Worm (Caenorhabditis elegans): ENCODE results near the gene Y51H7C.7.

Y51H7C.7 gene

ce11 chrII:1385280-1385679 is 17.1 kb upstream of the Y51H7C.7 start, which contains the start of gene F54D12.7:
TSS of gene F54D12.7 (minus strand) at chrII:1385380.
- no peak for TF ChIP-seq unc-62 (GFP tag; optimal IDR thresholded peaks at IDR 0.05)

ce11 chrII:1386478-1386877 is 15.9 kb upstream of the Y51H7C.7 start, which contains the start of gene aat-7:
TSS of gene aat-7 (plus strand) at chrII:1386870.
- TF ChIP-seq unc-62 (GFP tag; optimal IDR thresholded peaks at IDR 0.05), result no peak

ce11 chrII:1397703-1398102 is 4.7 kb upstream of the Y51H7C.7 start, which contains the start of gene F54D12.8:
TSS of gene F54D12.8 (minus strand) at chrII:1398038.
- no peak for TF ChIP-seq unc-62 (GFP tag; optimal IDR thresholded peaks at IDR 0.05)

- TF ChIP-seq unc-62 (GFP tag; optimal IDR thresholded peaks at IDR 0.05), result no peak
Observed at ce11 chrII:1398396-1398795, 4.0 kb upstream of the Y51H7C.7 start, which contains the start of gene F54D12.2. TSS of gene F54D12.2 (plus strand) at chrII:1398696.

- TF ChIP-seq unc-62 (GFP tag; optimal IDR thresholded peaks at IDR 0.05), result no peak
Observed at ce11 chrII:1400105-1400504, 2.3 kb upstream of the Y51H7C.7 start, which contains the start of gene F54D12.1. TSS of gene F54D12.1 (plus strand) at chrII:1400405.

ce11 chrII:1401474-1401873 is 895 bp upstream of the Y51H7C.7 start, which contains the start of gene Y51H7C.8:
TSS of gene Y51H7C.8 (plus strand) at chrII:1401774.
- TF ChIP-seq unc-62 (GFP tag; optimal IDR thresholded peaks at IDR 0.05), result no peak

- no peak for TF ChIP-seq unc-62 (GFP tag; optimal IDR thresholded peaks at IDR 0.05)
Observed at ce11 chrII:1403056-1403455, 687 bp downstream of the Y51H7C.7 start, which contains the start of the genes Y51H7C.41 and cogc-4. TSS of gene Y51H7C.41 (plus strand) at chrII:1403321. TSS of gene cogc-4 (plus strand) at chrII:1403441.

- TF ChIP-seq unc-62 (GFP tag; optimal IDR thresholded peaks at IDR 0.05), result no peak
Observed at ce11 chrII:1411372-1411771, 9.0 kb downstream of the Y51H7C.7 start, which contains the start of gene Y51H7C.9. TSS of gene Y51H7C.9 (minus strand) at chrII:1411472.

- no peak for TF ChIP-seq unc-62 (GFP tag; optimal IDR thresholded peaks at IDR 0.05)
Observed at ce11 chrII:1412359-1412907, 10.1 kb downstream of the Y51H7C.7 start, which contains the start of gene alkb-1. TSS of gene alkb-1 (plus strand) at chrII:1412409.

ce11 chrII:1419994-1420393 is 17.6 kb downstream of the Y51H7C.7 start:
- TF ChIP-seq unc-62 (GFP tag; optimal IDR thresholded peaks at IDR 0.05), result no peak

- no peak for TF ChIP-seq unc-62 (GFP tag; optimal IDR thresholded peaks at IDR 0.05)
Observed at ce11 chrII:1420806-1421463, 18.6 kb downstream of the Y51H7C.7 start.

- TF ChIP-seq unc-62 (GFP tag; optimal IDR thresholded peaks at IDR 0.05), result no peak
Observed at ce11 chrII:1423660-1424059, 21.3 kb downstream of the Y51H7C.7 start, which contains the start of gene Y51H7C.10. TSS of gene Y51H7C.10 (minus strand) at chrII:1423760.

ce11 chrII:1436715-1437114 is 34.3 kb downstream of the Y51H7C.7 start:
- TF ChIP-seq unc-62 (GFP tag; optimal IDR thresholded peaks at IDR 0.05), result no peak

- no peak for TF ChIP-seq unc-62 (GFP tag; optimal IDR thresholded peaks at IDR 0.05)
Observed at ce11 chrII:1437449-1438335, 35.3 kb downstream of the Y51H7C.7 start, which contains the start of gene nol-6. TSS of gene nol-6 (minus strand) at chrII:1437499.

ce11 chrII:1438336-1438589 is 35.9 kb downstream of the Y51H7C.7 start, which contains the start of gene Y51H7C.3:
TSS of gene Y51H7C.3 (plus strand) at chrII:1438490.
- no peak for TF ChIP-seq unc-62 (GFP tag; optimal IDR thresholded peaks at IDR 0.05)

ce11 chrII:1441479-1441878 is 39.1 kb downstream of the Y51H7C.7 start:
- no peak for TF ChIP-seq unc-62 (GFP tag; optimal IDR thresholded peaks at IDR 0.05)
